Worm (Caenorhabditis elegans) whole organism, late embryonic: ENCODE data around the gene F59B10.4.

Experiments used
- C38D4.7 ChIP-seq: fragments of 200-800 bp; sonication (Bioruptor generic); optimal IDR thresholded peaks from 2 replicates; lab custom pipeline; 2018; ENCODE audit warnings: mild to moderate bottlenecking, missing genetic modification characterization, moderate library complexity, missing compliant biosample characterization
- K02D7.2 ChIP-seq: sonication (generic microtip); optimal IDR thresholded peaks from 2 replicates; lab custom pipeline; 2017; ENCODE audit warnings: mild to moderate bottlenecking, missing genetic modification characterization, missing compliant biosample characterization
- Y22D7AL.16 ChIP-seq: sonication (generic microtip); optimal IDR thresholded peaks from 2 replicates; lab custom pipeline; 2016; ENCODE audit warnings: missing genetic modification characterization, missing compliant biosample characterization
- ceh-14 ChIP-seq: sonication (generic microtip); optimal IDR thresholded peaks from 2 replicates; lab custom pipeline; 2016; ENCODE audit warnings: missing genotype, missing genetic modification characterization, missing compliant biosample characterization
- ceh-19 ChIP-seq: fragments of 200-800 bp; sonication (Bioruptor generic); optimal IDR thresholded peaks from 2 replicates; lab custom pipeline; 2018; ENCODE audit warnings: mild to moderate bottlenecking, missing genetic modification characterization, missing compliant biosample characterization
- ceh-2 ChIP-seq: sonication (generic microtip); optimal IDR thresholded peaks from 2 replicates; lab custom pipeline; 2016; ENCODE audit warnings: missing genotype, missing genetic modification characterization, missing compliant biosample characterization
- ceh-6 ChIP-seq: fragments of 200-800 bp; sonication (Bioruptor generic); optimal IDR thresholded peaks from 2 replicates; lab custom pipeline; 2018; ENCODE audit warnings: mild to moderate bottlenecking, missing genetic modification characterization, missing compliant biosample characterization
- elt-2 ChIP-seq: sonication (generic microtip); optimal IDR thresholded peaks from 2 replicates; lab custom pipeline; 2016; ENCODE audit warnings: missing genetic modification reagents, missing genetic modification characterization, missing compliant biosample characterization
- fkh-6 ChIP-seq: sonication (generic microtip); optimal IDR thresholded peaks from 2 replicates; lab custom pipeline; 2016; ENCODE audit warnings: missing genetic modification characterization, missing compliant biosample characterization
- hlh-30 ChIP-seq: sonication (generic microtip); optimal IDR thresholded peaks from 2 replicates; lab custom pipeline; 2017; ENCODE audit warnings: antibody characterized with exemption, missing genetic modification characterization, missing compliant biosample characterization; ENCODE audit not compliant: insufficient read depth
- nhr-11 ChIP-seq: fragments of 150-350 bp; optimal IDR thresholded peaks from 2 replicates; lab custom pipeline; 2014; ENCODE audit warnings: missing biosample characterization, missing genetic modification characterization
- pha-4 ChIP-seq: fragments of 150-350 bp; optimal IDR thresholded peaks from 2 replicates; lab custom pipeline; 2018; ENCODE audit warnings: missing biosample characterization, missing genetic modification reagents, missing genetic modification characterization
- ttx-3 ChIP-seq: sonication (generic microtip); optimal IDR thresholded peaks from 2 replicates; lab custom pipeline; 2016; ENCODE audit warnings: missing genetic modification reagents, missing genetic modification characterization, missing compliant biosample characterization
- zip-5 ChIP-seq: sonication (generic microtip); optimal IDR thresholded peaks from 2 replicates; lab custom pipeline; 2016; ENCODE audit warnings: missing genetic modification characterization, missing compliant biosample characterization

DNA sequence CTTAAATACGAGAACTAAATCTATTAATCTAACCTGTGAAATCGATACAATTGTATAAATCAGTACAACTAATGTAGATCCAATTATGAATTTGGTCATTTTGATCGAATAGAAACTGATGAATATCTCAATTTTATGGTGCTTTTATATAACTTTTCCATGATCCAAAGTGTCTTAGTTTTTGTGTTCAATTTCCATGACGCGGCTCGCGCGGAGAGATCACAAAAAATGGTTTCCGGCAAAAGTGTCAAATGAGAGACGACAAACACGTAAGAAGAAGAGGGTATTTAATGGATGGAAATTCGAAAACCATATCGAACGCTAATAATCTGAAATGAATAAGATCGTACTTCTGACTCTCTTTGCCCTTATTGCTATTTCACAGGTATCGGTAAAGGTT is 45.7 kb upstream of the F59B10.4 start, which contains the start of the genes C06A1.6 and C06A1.7:
- TF ChIP-seq pha-4 (tag; lab: Kevin White, UChicago), result no peak
- TF ChIP-seq nhr-11 (tag; lab: Kevin White, UChicago), result no peak
- no peak for TF ChIP-seq ceh-19 (GFP tag; lab: Kevin White, UChicago)
- TF ChIP-seq ceh-6 (GFP tag; lab: Kevin White, UChicago), result no peak
- no peak for TF ChIP-seq Y22D7AL.16 (tag; lab: Kevin White, UChicago)
- no peak for TF ChIP-seq K02D7.2 (tag; lab: Kevin White, UChicago)
- no peak for TF ChIP-seq ceh-14 (tag; lab: Kevin White, UChicago)
- no peak for TF ChIP-seq ceh-2 (tag; lab: Kevin White, UChicago)
- TF ChIP-seq hlh-30, result no peak
- no peak for TF ChIP-seq ttx-3
- TF ChIP-seq zip-5 (tag; lab: Kevin White, UChicago), result no peak
- TF ChIP-seq elt-2, result no peak
- no peak for TF ChIP-seq C38D4.7
- TF ChIP-seq fkh-6 (tag; lab: Kevin White, UChicago), result no peak
